Worm (Caenorhabditis elegans): Measurements from ENCODE around the gene ZC317.6.

The ZC317.6 gene

DNA sequence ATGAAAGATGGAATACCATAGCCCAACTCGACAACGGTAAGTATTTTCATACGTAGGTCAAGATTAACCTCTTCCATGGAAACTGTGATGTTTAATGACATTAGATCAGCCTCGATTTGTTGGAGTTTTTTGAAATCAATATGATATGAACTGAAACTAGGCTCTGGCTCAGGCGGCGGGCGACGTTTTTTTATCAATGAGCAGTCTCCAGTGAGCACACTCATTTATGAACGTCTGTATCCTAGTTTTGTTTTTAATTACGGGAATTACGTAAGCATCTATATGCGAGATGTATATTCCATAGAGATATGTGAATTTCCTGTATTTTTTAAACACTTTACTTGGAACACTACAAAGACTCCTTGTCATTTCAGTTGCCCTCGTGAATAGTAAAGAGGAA is 5.5 kb downstream of the ZC317.6 start, which contains the start of gene srg-67:
srg-67 (minus strand) TSS at position 101 of the 400 bp plus-strand sequence.
- TF ChIP-seq tab-1 (GFP tag; IDR thresholded peaks at IDR 0.05) (no peak), med-1 (GFP tag; optimal IDR thresholded peaks at IDR 0.05; ENCODE audit: insufficient read depth) (no peak), ztf-23 (GFP tag; IDR thresholded peaks at IDR 0.05) (no peak), ztf-29 (GFP tag; IDR thresholded peaks at IDR 0.05) (no peak), ref-1 (GFP tag; conservative IDR thresholded peaks at IDR 0.05) (no peak), klf-2 (GFP tag; conservative IDR thresholded peaks at IDR 0.05) (no peak), cog-1 (tag; optimal IDR thresholded peaks at IDR 0.05) (no peak), flt-1 (GFP tag; IDR thresholded peaks at IDR 0.05) (no peak), T22C8.4 (GFP tag; IDR thresholded peaks at IDR 0.05) (no peak)

ce11 chrV:5459806-5460205 is 8.6 kb downstream of the ZC317.6 start, which contains the start of gene ZC317.2:
Gene ZC317.2 (plus strand): TSS chrV:5460106.
- TF ChIP-seq T22C8.4 (GFP tag; IDR thresholded peaks at IDR 0.05) = no peak
- TF ChIP-seq flt-1 (GFP tag; IDR thresholded peaks at IDR 0.05) = no peak
- no peak for TF ChIP-seq klf-2 (GFP tag; conservative IDR thresholded peaks at IDR 0.05)
- TF ChIP-seq ztf-23 (GFP tag; IDR thresholded peaks at IDR 0.05) = no peak
- no peak for TF ChIP-seq ztf-29 (GFP tag; IDR thresholded peaks at IDR 0.05)
- no peak for TF ChIP-seq cog-1 (tag; optimal IDR thresholded peaks at IDR 0.05)
- TF ChIP-seq med-1 (GFP tag; optimal IDR thresholded peaks at IDR 0.05; ENCODE audit: insufficient read depth) = no peak

DNA sequence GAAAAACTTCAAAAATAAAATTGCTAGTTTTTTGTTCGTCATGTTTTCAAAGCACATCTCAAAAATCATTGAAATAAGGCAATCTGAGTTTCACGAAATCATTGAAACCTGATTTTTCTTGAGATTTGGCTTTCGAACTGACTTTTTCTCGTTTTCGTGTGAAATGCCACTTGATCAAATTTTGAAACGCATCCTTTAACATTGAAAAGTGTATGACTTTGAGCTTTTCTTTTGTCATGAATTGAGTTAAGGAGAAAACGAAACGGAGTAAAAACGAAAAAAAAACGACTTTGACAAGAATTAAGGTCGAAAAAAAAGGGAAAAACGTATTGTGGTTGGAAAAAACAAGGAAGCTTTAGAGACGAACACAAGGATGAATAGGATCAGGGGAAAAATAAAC is 13.4 kb downstream of the ZC317.6 start:
- no peak for TF ChIP-seq med-1 (GFP tag; optimal IDR thresholded peaks at IDR 0.05; ENCODE audit: insufficient read depth)
- no peak for TF ChIP-seq tab-1 (GFP tag; IDR thresholded peaks at IDR 0.05)
- no peak for TF ChIP-seq ztf-29 (GFP tag; IDR thresholded peaks at IDR 0.05)
- no peak for TF ChIP-seq cog-1 (tag; optimal IDR thresholded peaks at IDR 0.05)
- TF ChIP-seq flt-1 (GFP tag; IDR thresholded peaks at IDR 0.05) = no peak
- no peak for TF ChIP-seq ztf-23 (GFP tag; IDR thresholded peaks at IDR 0.05)
- no peak for TF ChIP-seq klf-2 (GFP tag; conservative IDR thresholded peaks at IDR 0.05)
- TF ChIP-seq ref-1 (GFP tag; conservative IDR thresholded peaks at IDR 0.05) = no peak
- TF ChIP-seq T22C8.4 (GFP tag; IDR thresholded peaks at IDR 0.05) = no peak

DNA sequence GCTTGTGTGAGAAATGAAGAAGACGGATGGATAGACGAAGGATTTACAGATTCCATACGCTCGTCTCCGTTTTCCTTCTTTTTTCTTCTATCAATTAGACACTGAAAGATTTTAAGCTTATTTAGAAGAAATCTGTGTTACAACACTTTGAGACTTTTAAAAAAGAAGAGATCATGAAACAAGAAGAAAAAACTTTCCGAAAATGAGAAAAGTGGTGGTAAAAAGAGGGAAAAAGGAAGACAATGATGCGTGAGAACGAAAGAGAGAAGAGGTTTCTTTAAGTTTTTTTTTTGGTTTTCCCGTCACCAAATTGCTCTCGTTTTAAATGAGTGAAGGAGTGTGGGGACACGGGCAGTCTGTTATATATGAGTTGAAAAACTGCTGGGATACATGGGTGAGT is 14.8 kb downstream of the ZC317.6 start, which contains the start of gene glc-3:
glc-3 (minus strand) TSS at position 101 of the 400 bp plus-strand sequence.
- no peak for TF ChIP-seq ref-1 (GFP tag; conservative IDR thresholded peaks at IDR 0.05)
- TF ChIP-seq flt-1 (GFP tag; IDR thresholded peaks at IDR 0.05) = no peak
- no peak for TF ChIP-seq ztf-23 (GFP tag; IDR thresholded peaks at IDR 0.05)
- no peak for TF ChIP-seq ztf-29 (GFP tag; IDR thresholded peaks at IDR 0.05)
- no peak for TF ChIP-seq klf-2 (GFP tag; conservative IDR thresholded peaks at IDR 0.05)
- TF ChIP-seq tab-1 (GFP tag; IDR thresholded peaks at IDR 0.05) = no peak
- TF ChIP-seq med-1 (GFP tag; optimal IDR thresholded peaks at IDR 0.05; ENCODE audit: insufficient read depth) = no peak
- TF ChIP-seq T22C8.4 (GFP tag; IDR thresholded peaks at IDR 0.05) = no peak
- TF ChIP-seq cog-1 (tag; optimal IDR thresholded peaks at IDR 0.05) = no peak

- TF ChIP-seq cog-1 (tag; optimal IDR thresholded peaks at IDR 0.05) (no peak), tab-1 (GFP tag; IDR thresholded peaks at IDR 0.05) (no peak), ref-1 (GFP tag; conservative IDR thresholded peaks at IDR 0.05) (no peak), med-1 (GFP tag; optimal IDR thresholded peaks at IDR 0.05; ENCODE audit: insufficient read depth) (no peak), flt-1 (GFP tag; IDR thresholded peaks at IDR 0.05) (no peak), klf-2 (GFP tag; conservative IDR thresholded peaks at IDR 0.05) (no peak), ztf-23 (GFP tag; IDR thresholded peaks at IDR 0.05) (no peak), ztf-29 (GFP tag; IDR thresholded peaks at IDR 0.05) (no peak)
These were observed 17.6 kb downstream of the ZC317.6 start for ce11 chrV:5450742-5451141.

ce11 chrV:5447057-5447456 is 21.3 kb downstream of the ZC317.6 start:
- TF ChIP-seq T22C8.4 (GFP tag; IDR thresholded peaks at IDR 0.05) = no peak
- no peak for TF ChIP-seq flt-1 (GFP tag; IDR thresholded peaks at IDR 0.05)
- TF ChIP-seq med-1 (GFP tag; optimal IDR thresholded peaks at IDR 0.05; ENCODE audit: insufficient read depth) = no peak
- no peak for TF ChIP-seq ztf-23 (GFP tag; IDR thresholded peaks at IDR 0.05)
- TF ChIP-seq klf-2 (GFP tag; conservative IDR thresholded peaks at IDR 0.05) = no peak
- no peak for TF ChIP-seq tab-1 (GFP tag; IDR thresholded peaks at IDR 0.05)
- no peak for TF ChIP-seq ref-1 (GFP tag; conservative IDR thresholded peaks at IDR 0.05)
- TF ChIP-seq cog-1 (tag; optimal IDR thresholded peaks at IDR 0.05) = no peak
- no peak for TF ChIP-seq ztf-29 (GFP tag; IDR thresholded peaks at IDR 0.05)

ce11 chrV:5445839-5446238 is 22.6 kb downstream of the ZC317.6 start, which contains the start of gene F08F3.1:
Gene F08F3.1 (plus strand): TSS chrV:5446139.
- no peak for TF ChIP-seq klf-2 (GFP tag; conservative IDR thresholded peaks at IDR 0.05)
- TF ChIP-seq ref-1 (GFP tag; conservative IDR thresholded peaks at IDR 0.05) = no peak
- TF ChIP-seq ztf-29 (GFP tag; IDR thresholded peaks at IDR 0.05) = no peak
- no peak for TF ChIP-seq flt-1 (GFP tag; IDR thresholded peaks at IDR 0.05)
- TF ChIP-seq tab-1 (GFP tag; IDR thresholded peaks at IDR 0.05) = no peak
- TF ChIP-seq ztf-23 (GFP tag; IDR thresholded peaks at IDR 0.05) = no peak
- TF ChIP-seq med-1 (GFP tag; optimal IDR thresholded peaks at IDR 0.05; ENCODE audit: insufficient read depth) = no peak
- no peak for TF ChIP-seq cog-1 (tag; optimal IDR thresholded peaks at IDR 0.05)
- TF ChIP-seq T22C8.4 (GFP tag; IDR thresholded peaks at IDR 0.05) = no peak

ce11 chrV:5444037-5444436 is 24.4 kb downstream of the ZC317.6 start:
- no peak for TF ChIP-seq T22C8.4 (GFP tag; IDR thresholded peaks at IDR 0.05)
- TF ChIP-seq ztf-23 (GFP tag; IDR thresholded peaks at IDR 0.05) = no peak
- no peak for TF ChIP-seq tab-1 (GFP tag; IDR thresholded peaks at IDR 0.05)
- TF ChIP-seq ref-1 (GFP tag; conservative IDR thresholded peaks at IDR 0.05) = no peak
- no peak for TF ChIP-seq cog-1 (tag; optimal IDR thresholded peaks at IDR 0.05)
- no peak for TF ChIP-seq klf-2 (GFP tag; conservative IDR thresholded peaks at IDR 0.05)
- TF ChIP-seq med-1 (GFP tag; optimal IDR thresholded peaks at IDR 0.05; ENCODE audit: insufficient read depth) = no peak
- no peak for TF ChIP-seq flt-1 (GFP tag; IDR thresholded peaks at IDR 0.05)
- no peak for TF ChIP-seq ztf-29 (GFP tag; IDR thresholded peaks at IDR 0.05)

DNA sequence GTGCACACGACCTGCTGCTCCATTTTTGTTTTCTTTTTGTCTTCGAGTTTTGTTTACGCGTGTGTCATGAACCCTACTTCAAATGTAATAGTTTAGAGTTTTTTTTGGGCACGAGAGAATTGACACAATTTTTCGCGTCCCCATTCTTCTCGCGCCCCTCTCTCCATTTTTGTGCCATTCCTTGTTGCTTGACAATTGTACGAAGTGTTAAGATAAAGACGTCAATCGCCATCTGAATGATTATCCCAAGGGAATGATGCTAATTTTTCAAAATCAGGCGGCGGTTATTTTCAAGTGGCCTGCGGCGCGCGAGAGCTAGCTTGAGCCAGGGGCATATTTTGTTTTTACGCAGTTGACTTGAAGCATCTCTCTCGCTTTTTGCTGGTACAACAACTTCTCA is 26.0 kb downstream of the ZC317.6 start:
- TF ChIP-seq ztf-29 (GFP tag; IDR thresholded peaks at IDR 0.05) = no peak
- no peak for TF ChIP-seq tab-1 (GFP tag; IDR thresholded peaks at IDR 0.05)
- TF ChIP-seq cog-1 (tag; optimal IDR thresholded peaks at IDR 0.05) = no peak
- TF ChIP-seq flt-1 (GFP tag; IDR thresholded peaks at IDR 0.05) = no peak
- no peak for TF ChIP-seq med-1 (GFP tag; optimal IDR thresholded peaks at IDR 0.05; ENCODE audit: insufficient read depth)
- TF ChIP-seq klf-2 (GFP tag; conservative IDR thresholded peaks at IDR 0.05) = no peak
- no peak for TF ChIP-seq T22C8.4 (GFP tag; IDR thresholded peaks at IDR 0.05)
- no peak for TF ChIP-seq ref-1 (GFP tag; conservative IDR thresholded peaks at IDR 0.05)
- no peak for TF ChIP-seq ztf-23 (GFP tag; IDR thresholded peaks at IDR 0.05)

Data from whole organism, midembryonic.